Worm (Caenorhabditis elegans): Measurements from ENCODE around the gene H40L08.7.

- TF ChIP-seq nhr-12 (tag; optimal IDR thresholded peaks at IDR 0.05) (no peak), ztf-11 (tag; optimal IDR thresholded peaks at IDR 0.05) (no peak), lsy-2 (tag; optimal IDR thresholded peaks at IDR 0.05) (no peak), blmp-1 (tag; optimal IDR thresholded peaks at IDR 0.05) (no peak), zip-8 (tag; optimal IDR thresholded peaks at IDR 0.05) (no peak), nhr-76 (tag; optimal IDR thresholded peaks at IDR 0.05) (no peak), nhr-237 (tag; optimal IDR thresholded peaks at IDR 0.05) (no peak), lin-13 (tag; optimal IDR thresholded peaks at IDR 0.05) (no peak), pha-4 (tag; optimal IDR thresholded peaks at IDR 0.05) (no peak), unc-39 (tag; optimal IDR thresholded peaks at IDR 0.05) (no peak), ceh-83 (GFP tag; optimal IDR thresholded peaks at IDR 0.05) (no peak), unc-62 (GFP tag; optimal IDR thresholded peaks at IDR 0.05) (no peak)
Measured at ce11 chrX:15079406-15079805, 1.9 kb upstream of the H40L08.7 start.
